Fruit fly (Drosophila melanogaster): ENCODE measurements around the gene HIP-R.

dm6 chrX:3743005-3743890 is 46.5 kb upstream of the HIP-R start:
- TF ChIP-seq CTCF (optimal IDR thresholded peaks at IDR 0.05), result no peak
- no peak for TF ChIP-seq CG8478 (optimal IDR thresholded peaks at IDR 0.05)
